Worm (Caenorhabditis elegans) whole organism, late embryonic: ENCODE measurements around the gene aff-1.
"Not testable (repeated sequence)": the region's sequence is repeated elsewhere in the genome, so short reads cannot be mapped to it uniquely, and the experiment has no call there.

Experiments used
- T23F11.4 ChIP-seq: fragments of 200-800 bp; sonication (Bioruptor generic); optimal IDR thresholded peaks from 2 replicates; lab custom pipeline; 2018; ENCODE audit warnings: mild to moderate bottlenecking, missing genetic modification characterization, missing compliant biosample characterization
- ahr-1 ChIP-seq: sonication (generic microtip); optimal IDR thresholded peaks from 2 replicates; lab custom pipeline; 2016; ENCODE audit warnings: missing genetic modification characterization, missing compliant biosample characterization
- ama-1 ChIP-seq: fragments of 150-350 bp; optimal IDR thresholded peaks from 2 replicates; lab custom pipeline; 2014
- ceh-14 ChIP-seq: sonication (generic microtip); optimal IDR thresholded peaks from 2 replicates; lab custom pipeline; 2016; ENCODE audit warnings: missing genotype, missing genetic modification characterization, missing compliant biosample characterization
- ceh-19 ChIP-seq: fragments of 200-800 bp; sonication (Bioruptor generic); optimal IDR thresholded peaks from 2 replicates; lab custom pipeline; 2018; ENCODE audit warnings: mild to moderate bottlenecking, missing genetic modification characterization, missing compliant biosample characterization
- ceh-2 ChIP-seq: sonication (generic microtip); optimal IDR thresholded peaks from 2 replicates; lab custom pipeline; 2016; ENCODE audit warnings: missing genotype, missing genetic modification characterization, missing compliant biosample characterization
- ceh-30 ChIP-seq: fragments of 150-350 bp; optimal IDR thresholded peaks from 2 replicates; lab custom pipeline; 2014; ENCODE audit warnings: missing biosample characterization, missing genetic modification characterization
- che-1 ChIP-seq: sonication (generic microtip); optimal IDR thresholded peaks from 2 replicates; lab custom pipeline; 2016; ENCODE audit warnings: mild to moderate bottlenecking, missing genetic modification characterization, missing compliant biosample characterization
- dmd-4 ChIP-seq: sonication (generic microtip); optimal IDR thresholded peaks from 2 replicates; lab custom pipeline; 2016; ENCODE audit warnings: borderline replicate concordance, missing genetic modification characterization, missing compliant biosample characterization
- dve-1 ChIP-seq: sonication (generic microtip); optimal IDR thresholded peaks from 2 replicates; lab custom pipeline; 2017; ENCODE audit warnings: antibody characterized with exemption, mild to moderate bottlenecking, missing genetic modification characterization, missing compliant biosample characterization
- elt-2 ChIP-seq: sonication (generic microtip); optimal IDR thresholded peaks from 2 replicates; lab custom pipeline; 2016; ENCODE audit warnings: missing genetic modification reagents, missing genetic modification characterization, missing compliant biosample characterization
- elt-4 ChIP-seq: sonication (generic microtip); optimal IDR thresholded peaks from 2 replicates; lab custom pipeline; 2016; ENCODE audit warnings: missing genetic modification characterization, missing compliant biosample characterization
- ets-4 ChIP-seq: sonication (generic microtip); optimal IDR thresholded peaks from 2 replicates; lab custom pipeline; 2016; ENCODE audit warnings: missing genetic modification characterization, missing compliant biosample characterization
- eyg-1 ChIP-seq: sonication (generic microtip); optimal IDR thresholded peaks from 2 replicates; lab custom pipeline; 2016; ENCODE audit warnings: missing genotype, missing genetic modification characterization, missing compliant biosample characterization
- fkh-6 ChIP-seq: sonication (generic microtip); optimal IDR thresholded peaks from 2 replicates; lab custom pipeline; 2016; ENCODE audit warnings: missing genetic modification characterization, missing compliant biosample characterization
- gmeb-2 ChIP-seq: sonication (generic microtip); optimal IDR thresholded peaks from 2 replicates; lab custom pipeline; 2016; ENCODE audit warnings: missing genetic modification characterization, inconsistent platforms, missing compliant biosample characterization
- hlh-30 ChIP-seq: sonication (generic microtip); optimal IDR thresholded peaks from 2 replicates; lab custom pipeline; 2017; ENCODE audit warnings: antibody characterized with exemption, missing genetic modification characterization, missing compliant biosample characterization; ENCODE audit not compliant: insufficient read depth
- madf-2 ChIP-seq: sonication (generic microtip); optimal IDR thresholded peaks from 2 replicates; lab custom pipeline; 2017; ENCODE audit warnings: missing genetic modification characterization, missing compliant biosample characterization
- mec-3 ChIP-seq: sonication (generic microtip); optimal IDR thresholded peaks from 2 replicates; lab custom pipeline; 2016; ENCODE audit warnings: borderline replicate concordance, missing genetic modification characterization, missing compliant biosample characterization
- nfya-1 ChIP-seq: sonication (generic microtip); optimal IDR thresholded peaks from 2 replicates; lab custom pipeline; 2017; ENCODE audit warnings: missing genetic modification characterization, mild to moderate bottlenecking, missing compliant biosample characterization, antibody characterized with exemption, moderate library complexity
- npax-4 ChIP-seq: sonication (generic microtip); optimal IDR thresholded peaks from 2 replicates; lab custom pipeline; 2016; ENCODE audit warnings: missing genetic modification characterization, missing compliant biosample characterization
- pat-9 ChIP-seq: fragments of 200-800 bp; sonication (Bioruptor generic); optimal IDR thresholded peaks from 2 replicates; lab custom pipeline; 2018; ENCODE audit warnings: mild to moderate bottlenecking, missing genetic modification characterization, moderate library complexity, missing compliant biosample characterization
- pha-4 ChIP-seq: fragments of 150-350 bp; optimal IDR thresholded peaks from 2 replicates; lab custom pipeline; 2018; ENCODE audit warnings: missing biosample characterization, missing genetic modification reagents, missing genetic modification characterization
- ref-2 ChIP-seq: sonication (generic microtip); optimal IDR thresholded peaks from 2 replicates; lab custom pipeline; 2016; ENCODE audit warnings: missing genetic modification characterization, missing compliant biosample characterization
- sox-4 ChIP-seq: sonication (generic microtip); optimal IDR thresholded peaks from 2 replicates; lab custom pipeline; 2017; ENCODE audit warnings: mild to moderate bottlenecking, missing genetic modification characterization, inconsistent platforms, missing compliant biosample characterization
- tbx-2 ChIP-seq: sonication (generic microtip); optimal IDR thresholded peaks from 2 replicates; lab custom pipeline; 2016; ENCODE audit warnings: missing genetic modification characterization, missing compliant biosample characterization
- tbx-7 ChIP-seq: sonication (generic microtip); optimal IDR thresholded peaks from 2 replicates; lab custom pipeline; 2016; ENCODE audit warnings: missing genotype, missing genetic modification characterization, missing compliant biosample characterization
- ttx-3 ChIP-seq: sonication (generic microtip); optimal IDR thresholded peaks from 2 replicates; lab custom pipeline; 2016; ENCODE audit warnings: missing genetic modification reagents, missing genetic modification characterization, missing compliant biosample characterization
- unc-42 ChIP-seq: sonication (generic microtip); optimal IDR thresholded peaks from 2 replicates; lab custom pipeline; 2016; ENCODE audit warnings: missing genotype, missing genetic modification characterization, missing compliant biosample characterization
- unc-86 ChIP-seq: sonication (generic microtip); optimal IDR thresholded peaks from 2 replicates; lab custom pipeline; 2016; ENCODE audit warnings: missing genetic modification characterization, missing compliant biosample characterization
- zip-5 ChIP-seq: sonication (generic microtip); optimal IDR thresholded peaks from 2 replicates; lab custom pipeline; 2016; ENCODE audit warnings: missing genetic modification characterization, missing compliant biosample characterization
- ztf-16 ChIP-seq: sonication (generic microtip); optimal IDR thresholded peaks from 2 replicates; lab custom pipeline; 2017; ENCODE audit warnings: missing genetic modification characterization, missing compliant biosample characterization

Gene aff-1

ce11 chrII:6913309-6913708 lies 49.8 kb upstream of the aff-1 start, which contains the start of gene cyn-10 (continued):
- peak; percentile 89 for TF ChIP-seq ref-2 (tag; lab: Kevin White, UChicago)
- TF ChIP-seq nfya-1 (tag; lab: Kevin White, UChicago): no peak
- no peak for TF ChIP-seq dmd-4 (tag; lab: Kevin White, UChicago)
- TF ChIP-seq fkh-6 (tag; lab: Kevin White, UChicago): peak; percentile 55
- TF ChIP-seq tbx-7 (tag; lab: Kevin White, UChicago): peak; percentile 98
- TF ChIP-seq tbx-2 (tag; lab: Kevin White, UChicago): peak; percentile 89
- TF ChIP-seq npax-4: peak; percentile 5
- TF ChIP-seq elt-2 (tag; lab: Kevin White, UChicago): peak; percentile 61
- TF ChIP-seq ets-4 (tag; lab: Kevin White, UChicago): peak; percentile 89
- TF ChIP-seq ama-1: no peak
- TF ChIP-seq ahr-1: peak; percentile 40
- TF ChIP-seq ztf-16 (tag; lab: Kevin White, UChicago): peak; percentile 39
- TF ChIP-seq ceh-14 (tag; lab: Kevin White, UChicago): peak; percentile 80
- TF ChIP-seq gmeb-2: peak; percentile 50
- TF ChIP-seq ceh-30 (tag; lab: Kevin White, UChicago): no peak
- no peak for TF ChIP-seq elt-4
- no peak for TF ChIP-seq pat-9
- peak; percentile 95 for TF ChIP-seq ceh-2
- no peak for TF ChIP-seq hlh-30 (tag; lab: Kevin White, UChicago)
- TF ChIP-seq dve-1: no peak

ce11 chrII:6909568-6910122 lies 46.1 kb upstream of the aff-1 start, which contains the start of gene asm-1:
Gene asm-1 (plus strand): TSS chrII:6910072.
- TF ChIP-seq ttx-3 (tag; lab: Kevin White, UChicago) (no peak), elt-2 (tag; lab: Kevin White, UChicago) (peak; percentile 62)
- TF ChIP-seq, all 69 proteins: peak for 1

ce11 chrII:6908689-6909088 lies 45.1 kb upstream of the aff-1 start:
- TF ChIP-seq che-1 (tag; lab: Kevin White, UChicago): no peak

DNA sequence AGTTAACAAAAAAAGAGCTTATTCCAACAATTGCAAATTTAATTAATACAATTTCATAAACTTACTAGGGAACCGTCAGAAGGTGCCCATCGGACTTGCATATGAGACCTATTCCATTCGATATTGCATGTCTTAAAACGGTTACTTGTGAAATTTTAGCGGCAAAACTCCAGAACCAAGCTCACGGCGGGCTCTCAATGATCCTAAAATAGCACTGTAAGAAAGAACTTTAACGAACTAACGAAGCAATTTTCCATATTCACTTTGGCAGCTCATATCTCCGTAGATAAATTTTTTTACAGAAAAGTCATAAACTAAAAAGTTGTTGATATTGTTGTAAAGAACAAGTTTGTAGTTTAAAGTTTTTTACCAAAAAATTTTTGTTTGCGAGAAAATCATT lies 44.1 kb upstream of the aff-1 start, which contains the start of gene B0252.3:
Gene B0252.3, minus strand, starts transcription at position 101 of the 400 bp plus-strand sequence.
- not testable (repeated sequence) for TF ChIP-seq unc-86, mec-3, zip-5 (tag; lab: Kevin White, UChicago)

DNA sequence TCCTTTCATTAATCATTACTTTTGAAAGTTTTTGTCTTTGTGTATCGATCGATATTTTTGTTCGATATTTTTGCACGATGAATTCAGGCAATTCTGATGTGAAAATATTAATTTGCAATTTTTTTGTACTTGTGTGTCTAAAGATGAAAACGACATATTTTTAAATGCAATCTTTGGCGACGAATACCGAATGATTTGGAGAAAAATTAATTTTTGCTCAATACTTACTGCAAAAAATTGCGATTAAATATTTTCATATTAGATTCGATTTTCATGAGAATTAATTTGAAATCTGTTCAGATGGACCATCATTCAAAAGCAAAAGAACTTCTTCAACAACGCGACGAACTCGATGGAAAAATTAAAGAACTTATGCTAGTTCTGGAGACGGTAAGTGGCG lies 38.2 kb upstream of the aff-1 start, which contains the start of gene psmd-9:
Gene psmd-9, plus strand, starts transcription at position 301 of the 400 bp plus-strand sequence.
- TF ChIP-seq madf-2: no peak
- no peak for TF ChIP-seq tbx-7 (tag; lab: Kevin White, UChicago)
- TF ChIP-seq ceh-19 (GFP tag; lab: Kevin White, UChicago): no peak
- no peak for TF ChIP-seq che-1 (tag; lab: Kevin White, UChicago)
- TF ChIP-seq unc-42 (tag; lab: Kevin White, UChicago): no peak
- no peak for TF ChIP-seq ref-2 (tag; lab: Kevin White, UChicago)
- no peak for TF ChIP-seq sox-4
- no peak for TF ChIP-seq elt-2 (tag; lab: Kevin White, UChicago)

ce11 chrII:6900708-6901107 lies 37.2 kb upstream of the aff-1 start:
- TF ChIP-seq tbx-2 (tag; lab: Kevin White, UChicago) (no peak), dve-1 (no peak), eyg-1 (no peak), ets-4 (tag; lab: Kevin White, UChicago) (no peak), ref-2 (tag; lab: Kevin White, UChicago) (no peak), pha-4 (tag; lab: Kevin White, UChicago) (no peak), pat-9 (no peak), T23F11.4 (GFP tag; lab: Kevin White, UChicago) (no peak)
